Worm (Caenorhabditis elegans): ENCODE measurements around the gene ncx-3.
"Not testable (repeated sequence)": the region's sequence is repeated elsewhere in the genome, so short reads cannot be mapped to it uniquely, and the experiment has no call there.

The ncx-3 gene

ce11 chrIV:10716348-10716747 is at the start of gene ncx-3:
Gene ncx-3, plus strand, starts transcription at chrIV:10716648.
- TF ChIP-seq ztf-29 (GFP tag; IDR thresholded peaks at IDR 0.05) (no peak), T22C8.4 (GFP tag; IDR thresholded peaks at IDR 0.05) (no peak), cog-1 (tag; optimal IDR thresholded peaks at IDR 0.05) (no peak), ref-1 (GFP tag; conservative IDR thresholded peaks at IDR 0.05) (no peak), klf-2 (GFP tag; conservative IDR thresholded peaks at IDR 0.05) (no peak), ztf-23 (GFP tag; IDR thresholded peaks at IDR 0.05) (no peak), tab-1 (GFP tag; IDR thresholded peaks at IDR 0.05) (no peak), med-1 (GFP tag; optimal IDR thresholded peaks at IDR 0.05; ENCODE audit: insufficient read depth) (no peak), flt-1 (GFP tag; IDR thresholded peaks at IDR 0.05) (no peak)

- no peak for TF ChIP-seq cog-1 (tag; optimal IDR thresholded peaks at IDR 0.05)
- TF ChIP-seq flt-1 (GFP tag; IDR thresholded peaks at IDR 0.05) = no peak
- no peak for TF ChIP-seq ztf-23 (GFP tag; IDR thresholded peaks at IDR 0.05)
- TF ChIP-seq T22C8.4 (GFP tag; IDR thresholded peaks at IDR 0.05) = no peak
- no peak for TF ChIP-seq ref-1 (GFP tag; conservative IDR thresholded peaks at IDR 0.05)
- no peak for TF ChIP-seq ztf-29 (GFP tag; IDR thresholded peaks at IDR 0.05)
- no peak for TF ChIP-seq klf-2 (GFP tag; conservative IDR thresholded peaks at IDR 0.05)
Measured at ce11 chrIV:10668561-10668960, 47.9 kb upstream of the ncx-3 start.

- TF ChIP-seq cog-1 (tag; optimal IDR thresholded peaks at IDR 0.05) (no peak), ztf-23 (GFP tag; IDR thresholded peaks at IDR 0.05) (no peak), flt-1 (GFP tag; IDR thresholded peaks at IDR 0.05) (no peak), ref-1 (GFP tag; conservative IDR thresholded peaks at IDR 0.05) (no peak), klf-2 (GFP tag; conservative IDR thresholded peaks at IDR 0.05) (no peak), ztf-29 (GFP tag; IDR thresholded peaks at IDR 0.05) (no peak), T22C8.4 (GFP tag; IDR thresholded peaks at IDR 0.05) (no peak)
Measured at ce11 chrIV:10680379-10680778, 36.1 kb upstream of the ncx-3 start, which contains the start of gene K08C7.4. Gene K08C7.4, minus strand, starts transcription at chrIV:10680479.

- TF ChIP-seq T22C8.4 (GFP tag; IDR thresholded peaks at IDR 0.05) = no peak
- no peak for TF ChIP-seq tab-1 (GFP tag; IDR thresholded peaks at IDR 0.05)
- no peak for TF ChIP-seq klf-2 (GFP tag; conservative IDR thresholded peaks at IDR 0.05)
- no peak for TF ChIP-seq ref-1 (GFP tag; conservative IDR thresholded peaks at IDR 0.05)
- no peak for TF ChIP-seq ztf-23 (GFP tag; IDR thresholded peaks at IDR 0.05)
- TF ChIP-seq cog-1 (tag; optimal IDR thresholded peaks at IDR 0.05) = no peak
- TF ChIP-seq med-1 (GFP tag; optimal IDR thresholded peaks at IDR 0.05; ENCODE audit: insufficient read depth) = no peak
- no peak for TF ChIP-seq ztf-29 (GFP tag; IDR thresholded peaks at IDR 0.05)
- TF ChIP-seq flt-1 (GFP tag; IDR thresholded peaks at IDR 0.05) = no peak
Measured at ce11 chrIV:10682155-10682749, 34.2 kb upstream of the ncx-3 start, which contains the start of gene fmo-2. Gene fmo-2, plus strand, starts transcription at chrIV:10682524.

ce11 chrIV:10685758-10686157 is 30.7 kb upstream of the ncx-3 start, which contains the start of the genes K08C7.6 and R102.1:
Gene K08C7.6, minus strand, starts transcription at chrIV:10685858.
Gene R102.1, plus strand, starts transcription at chrIV:10686048.
- TF ChIP-seq ztf-29 (GFP tag; IDR thresholded peaks at IDR 0.05) (no peak), flt-1 (GFP tag; IDR thresholded peaks at IDR 0.05) (no peak), cog-1 (tag; optimal IDR thresholded peaks at IDR 0.05) (no peak), ztf-23 (GFP tag; IDR thresholded peaks at IDR 0.05) (no peak), ref-1 (GFP tag; conservative IDR thresholded peaks at IDR 0.05) (no peak), T22C8.4 (GFP tag; IDR thresholded peaks at IDR 0.05) (no peak), tab-1 (GFP tag; IDR thresholded peaks at IDR 0.05) (no peak), klf-2 (GFP tag; conservative IDR thresholded peaks at IDR 0.05) (no peak), med-1 (GFP tag; optimal IDR thresholded peaks at IDR 0.05; ENCODE audit: insufficient read depth) (no peak)

- TF ChIP-seq klf-2 (GFP tag; conservative IDR thresholded peaks at IDR 0.05); ztf-23 (GFP tag; IDR thresholded peaks at IDR 0.05); ref-1 (GFP tag; conservative IDR thresholded peaks at IDR 0.05): not testable (repeated sequence)
Measured at ce11 chrIV:10687307-10687706, 29.1 kb upstream of the ncx-3 start, which contains the start of gene R102.2. Gene R102.2, plus strand, starts transcription at chrIV:10687607.

ce11 chrIV:10688972-10689567 is 27.4 kb upstream of the ncx-3 start, which contains the start of gene R102.3:
Gene R102.3, plus strand, starts transcription at chrIV:10689517.
- TF ChIP-seq ztf-23 (GFP tag; IDR thresholded peaks at IDR 0.05) = no peak
- TF ChIP-seq cog-1 (tag; optimal IDR thresholded peaks at IDR 0.05) = no peak
- TF ChIP-seq ref-1 (GFP tag; conservative IDR thresholded peaks at IDR 0.05) = no peak
- TF ChIP-seq med-1 (GFP tag; optimal IDR thresholded peaks at IDR 0.05; ENCODE audit: insufficient read depth) = no peak
- TF ChIP-seq tab-1 (GFP tag; IDR thresholded peaks at IDR 0.05) = no peak
- no peak for TF ChIP-seq T22C8.4 (GFP tag; IDR thresholded peaks at IDR 0.05)
- TF ChIP-seq klf-2 (GFP tag; conservative IDR thresholded peaks at IDR 0.05) = no peak
- no peak for TF ChIP-seq ztf-29 (GFP tag; IDR thresholded peaks at IDR 0.05)
- TF ChIP-seq flt-1 (GFP tag; IDR thresholded peaks at IDR 0.05) = no peak

- no peak for TF ChIP-seq tab-1 (GFP tag; IDR thresholded peaks at IDR 0.05)
Measured at ce11 chrIV:10690139-10690538, 26.3 kb upstream of the ncx-3 start, which contains the start of gene R102.8. Gene R102.8, minus strand, starts transcription at chrIV:10690239.

ce11 chrIV:10695203-10695602 is 21.2 kb upstream of the ncx-3 start, which contains the start of gene R102.4:
Gene R102.4, minus strand, starts transcription at chrIV:10695303.
- no peak for TF ChIP-seq med-1 (GFP tag; optimal IDR thresholded peaks at IDR 0.05; ENCODE audit: insufficient read depth)

Data from whole organism, midembryonic.